Worm (Caenorhabditis elegans): ENCODE measurements around the gene B0416.10.

B0416.10 gene

DNA sequence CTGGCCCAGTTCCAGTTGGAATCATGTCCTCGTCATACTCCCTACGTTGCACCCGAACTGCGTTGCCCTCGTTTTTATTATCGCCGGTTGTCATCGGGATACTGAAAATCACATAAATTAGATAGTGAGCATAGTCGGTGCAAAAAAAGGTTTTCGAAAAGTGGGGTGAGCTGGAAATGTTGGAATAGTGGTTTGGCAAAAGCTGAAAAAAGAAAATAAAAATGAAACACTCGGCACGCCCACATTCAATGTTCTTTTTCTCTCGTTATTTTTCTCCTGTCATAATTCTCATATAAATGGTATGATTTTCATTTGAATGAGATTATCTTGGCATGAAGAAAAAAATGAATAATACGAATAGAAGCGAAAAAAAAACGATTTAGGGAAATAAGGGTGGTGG lies 10.2 kb downstream of the B0416.10 start, which contains the start of gene F18G5.6:
F18G5.6 (minus strand) TSS at position 101 of the 400 bp plus-strand sequence.
- TF ChIP-seq blmp-1 (tag; optimal IDR thresholded peaks at IDR 0.05; ENCODE audit: insufficient read depth) (no peak), unc-55 (GFP tag; optimal IDR thresholded peaks at IDR 0.05) (no peak), Y55F3AM.14 (GFP tag; optimal IDR thresholded peaks at IDR 0.05) (no peak), gmeb-1 (tag; optimal IDR thresholded peaks at IDR 0.05) (no peak), ama-1 (optimal IDR thresholded peaks at IDR 0.05) (no peak), crh-2 (tag; optimal IDR thresholded peaks at IDR 0.05) (no peak), sma-3 (GFP tag; optimal IDR thresholded peaks at IDR 0.05) (no peak), lsy-2 (tag; optimal IDR thresholded peaks at IDR 0.05) (no peak), skn-1 (tag; optimal IDR thresholded peaks at IDR 0.05) (no peak), unc-39 (tag; optimal IDR thresholded peaks at IDR 0.05) (no peak), ceh-16 (tag; optimal IDR thresholded peaks at IDR 0.05) (no peak), nhr-237 (tag; optimal IDR thresholded peaks at IDR 0.05) (no peak), ztf-1 (GFP tag; conservative IDR thresholded peaks at IDR 0.05) (no peak), snpc-4 (tag; optimal IDR thresholded peaks at IDR 0.05) (no peak), peb-1 (tag; optimal IDR thresholded peaks at IDR 0.05) (no peak), elt-1 (tag; optimal IDR thresholded peaks at IDR 0.05) (no peak), nhr-11 (tag; optimal IDR thresholded peaks at IDR 0.05) (no peak), lin-13 (GFP tag; optimal IDR thresholded peaks at IDR 0.05) (no peak), alr-1 (tag; optimal IDR thresholded peaks at IDR 0.05) (no peak), nhr-129 (tag; optimal IDR thresholded peaks at IDR 0.05) (no peak)

DNA sequence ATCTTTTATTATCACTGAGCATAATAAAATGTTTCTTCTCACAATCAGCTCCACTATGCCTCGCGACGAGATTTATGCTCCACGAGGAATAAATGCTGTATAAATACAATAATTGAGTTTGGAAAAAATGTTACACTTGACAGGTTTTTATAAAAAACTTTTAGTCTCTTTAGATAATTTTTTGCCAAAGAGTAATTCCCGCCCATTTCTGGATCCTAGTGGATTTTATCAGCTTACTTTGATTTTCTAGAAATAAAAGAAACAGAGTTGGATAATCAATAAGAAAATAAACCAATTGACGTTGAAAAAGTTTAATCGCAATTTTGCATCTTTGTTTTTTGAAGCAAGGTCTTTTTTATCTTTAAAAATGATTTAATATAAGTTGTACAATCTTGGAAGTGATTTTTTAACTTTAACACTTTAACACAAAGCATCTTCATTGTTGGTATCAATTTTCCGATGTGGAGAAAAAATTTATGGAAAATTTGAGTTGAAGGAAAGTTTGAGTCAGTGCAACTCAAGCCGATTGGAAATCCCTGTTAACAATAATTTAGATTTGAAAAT lies 12.8 kb downstream of the B0416.10 start:
- TF ChIP-seq ztf-1 (GFP tag; conservative IDR thresholded peaks at IDR 0.05) (no peak), ZK546.5 (tag; optimal IDR thresholded peaks at IDR 0.05) (no peak), C34F6.9 (tag; optimal IDR thresholded peaks at IDR 0.05) (no peak)

DNA sequence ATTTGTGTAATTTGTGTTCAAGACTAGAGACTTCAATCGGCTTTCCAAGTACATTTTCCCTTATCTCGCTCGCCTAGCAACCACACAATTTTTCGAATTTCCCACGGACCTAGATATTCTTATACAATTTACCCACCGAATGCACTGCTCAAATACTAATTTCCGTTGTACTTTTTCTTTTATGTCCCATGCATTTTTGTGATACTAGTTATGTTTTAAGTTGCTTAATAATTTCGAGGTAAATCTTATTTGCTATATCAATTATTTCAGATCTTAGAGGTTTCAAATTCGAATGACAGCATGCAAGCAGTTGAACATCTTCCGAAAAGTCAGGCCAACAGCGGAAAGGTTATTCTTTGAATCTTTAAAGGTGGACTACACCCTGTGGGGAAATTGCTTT lies 14.9 kb downstream of the B0416.10 start, which contains the start of gene F18G5.1:
F18G5.1 (plus strand) TSS at position 301 of the 400 bp plus-strand sequence.
- TF ChIP-seq zag-1 (tag; optimal IDR thresholded peaks at IDR 0.05) (no peak), ceh-82 (tag; optimal IDR thresholded peaks at IDR 0.05) (no peak), ztf-11 (tag; optimal IDR thresholded peaks at IDR 0.05) (no peak), nhr-77 (tag; optimal IDR thresholded peaks at IDR 0.05) (no peak), nhr-21 (tag; optimal IDR thresholded peaks at IDR 0.05) (no peak), R02D3.7 (tag; optimal IDR thresholded peaks at IDR 0.05) (no peak), mab-5 (tag; optimal IDR thresholded peaks at IDR 0.05) (no peak), egl-27 (tag; optimal IDR thresholded peaks at IDR 0.05) (no peak), ama-1 (optimal IDR thresholded peaks at IDR 0.05) (no peak), nhr-23 (tag; optimal IDR thresholded peaks at IDR 0.05) (no peak), elt-1 (tag; optimal IDR thresholded peaks at IDR 0.05) (no peak), crh-2 (tag; optimal IDR thresholded peaks at IDR 0.05) (no peak)

DNA sequence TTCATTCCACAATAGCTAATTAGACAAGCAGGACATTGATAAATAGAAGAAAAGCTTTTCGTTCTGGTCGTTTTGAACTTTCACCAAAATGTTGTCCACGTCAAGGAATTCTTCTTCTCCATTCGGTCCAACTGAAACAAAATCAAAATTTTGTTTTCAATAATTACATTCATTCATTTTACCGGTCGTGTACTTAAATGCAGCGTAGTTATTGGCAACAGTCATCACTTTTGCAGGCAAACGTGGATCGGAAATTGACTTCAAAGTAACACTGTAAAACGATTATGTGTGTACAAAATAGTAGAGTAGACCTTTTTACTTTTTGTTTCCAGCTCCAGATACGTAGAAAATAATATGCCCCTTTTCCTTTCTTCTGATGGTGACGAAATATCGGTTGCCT lies 18.5 kb downstream of the B0416.10 start:
- TF ChIP-seq zag-1 (tag; optimal IDR thresholded peaks at IDR 0.05): no peak
- no peak for TF ChIP-seq ztf-1 (GFP tag; conservative IDR thresholded peaks at IDR 0.05)
- TF ChIP-seq alr-1 (tag; optimal IDR thresholded peaks at IDR 0.05): no peak
- TF ChIP-seq mdl-1 (tag; optimal IDR thresholded peaks at IDR 0.05): no peak
- TF ChIP-seq F13H6.1 (tag; optimal IDR thresholded peaks at IDR 0.05): no peak
- no peak for TF ChIP-seq sma-9 (GFP tag; optimal IDR thresholded peaks at IDR 0.05)
- TF ChIP-seq sma-9 (tag; optimal IDR thresholded peaks at IDR 0.05): no peak
- TF ChIP-seq nhr-12 (tag; optimal IDR thresholded peaks at IDR 0.05): no peak
- no peak for TF ChIP-seq nhr-23 (tag; optimal IDR thresholded peaks at IDR 0.05)

DNA sequence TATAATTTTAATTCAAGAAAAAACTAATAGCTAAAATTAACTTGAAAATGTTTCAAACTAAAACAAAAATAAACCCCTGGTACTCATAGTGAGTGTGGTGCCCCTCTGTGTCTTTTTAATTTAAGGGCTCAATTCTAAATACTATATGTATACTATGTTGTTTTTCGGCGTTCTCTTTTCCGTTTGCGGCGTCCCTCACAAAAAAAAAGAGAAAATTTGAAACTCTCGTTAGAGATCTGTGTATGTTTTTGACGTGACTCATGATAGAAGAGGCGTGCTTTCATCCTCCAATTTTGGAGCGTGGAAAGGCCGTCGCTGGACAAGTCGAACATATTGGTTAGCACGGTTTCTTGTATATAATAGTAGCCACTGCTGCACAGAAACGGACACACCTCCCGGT lies 23.0 kb downstream of the B0416.10 start, which contains the start of gene pes-8:
pes-8 (plus strand) TSS at position 301 of the 400 bp plus-strand sequence.
- no peak for TF ChIP-seq ceh-82 (tag; optimal IDR thresholded peaks at IDR 0.05)
- no peak for TF ChIP-seq elt-3 (tag; optimal IDR thresholded peaks at IDR 0.05)
- no peak for TF ChIP-seq ztf-4 (tag; optimal IDR thresholded peaks at IDR 0.05)
- TF ChIP-seq unc-55 (GFP tag; optimal IDR thresholded peaks at IDR 0.05): no peak
- TF ChIP-seq peb-1 (tag; optimal IDR thresholded peaks at IDR 0.05): no peak
- TF ChIP-seq ceh-16 (tag; optimal IDR thresholded peaks at IDR 0.05): no peak
- TF ChIP-seq ztf-1 (GFP tag; conservative IDR thresholded peaks at IDR 0.05): no peak
- no peak for TF ChIP-seq nhr-21 (tag; optimal IDR thresholded peaks at IDR 0.05)
- no peak for TF ChIP-seq lin-11 (tag; optimal IDR thresholded peaks at IDR 0.05)
- no peak for TF ChIP-seq Y55F3AM.14 (GFP tag; optimal IDR thresholded peaks at IDR 0.05)
- no peak for TF ChIP-seq sma-9 (GFP tag; optimal IDR thresholded peaks at IDR 0.05)
- TF ChIP-seq sma-9 (tag; optimal IDR thresholded peaks at IDR 0.05): no peak
